Worm (Caenorhabditis elegans) whole organism, L2 larva: ENCODE measurements around the gene C01G6.9.
A peak's percentile ranks its signal among the peaks of the same experiment; 100 is the strongest.

Experiments
- C34F6.9 ChIP-seq: fragments of 150-350 bp; optimal IDR thresholded peaks from 2 replicates; lab custom pipeline; 2014; ENCODE audit warnings: missing biosample characterization, missing genetic modification characterization
- F13H6.1 ChIP-seq: sonication (generic microtip); optimal IDR thresholded peaks from 2 replicates; lab custom pipeline; 2016; ENCODE audit warnings: missing genetic modification characterization, missing compliant biosample characterization
- Y55F3AM.14 ChIP-seq: fragments of 200-800 bp; sonication (Bioruptor generic); optimal IDR thresholded peaks from 2 replicates; lab custom pipeline; 2018; ENCODE audit warnings: mild to moderate bottlenecking, missing genetic modification characterization, missing compliant biosample characterization
- ZK546.5 ChIP-seq: sonication (generic microtip); optimal IDR thresholded peaks from 2 replicates; lab custom pipeline; 2017; ENCODE audit warnings: missing biosample characterization, missing genetic modification characterization
- ama-1 ChIP-seq: fragments of 150-350 bp; optimal IDR thresholded peaks from 2 replicates; lab custom pipeline; 2018; ENCODE audit warnings: inconsistent platforms
- ceh-16 ChIP-seq: fragments of 150-350 bp; optimal IDR thresholded peaks from 2 replicates; lab custom pipeline; 2014; ENCODE audit warnings: missing biosample characterization, missing genetic modification characterization
- crh-2 ChIP-seq: sonication (generic microtip); optimal IDR thresholded peaks from 2 replicates; lab custom pipeline; 2017; ENCODE audit warnings: missing biosample characterization, missing genetic modification characterization
- dmd-4 ChIP-seq: sonication (generic microtip); optimal IDR thresholded peaks from 2 replicates; lab custom pipeline; 2017; ENCODE audit warnings: missing biosample characterization, missing genetic modification characterization
- egl-27 ChIP-seq: sonication (generic microtip); optimal IDR thresholded peaks from 3 replicates; lab custom pipeline; 2017; ENCODE audit warnings: missing biosample characterization, missing genetic modification reagents, missing genetic modification characterization
- elt-1 ChIP-seq: fragments of 150-350 bp; optimal IDR thresholded peaks from 2 replicates; lab custom pipeline; 2014; ENCODE audit warnings: missing biosample characterization, missing genetic modification characterization
- elt-3 ChIP-seq: sonication (generic microtip); optimal IDR thresholded peaks from 2 replicates; lab custom pipeline; 2017; ENCODE audit warnings: missing biosample characterization, missing genetic modification characterization
- fos-1 ChIP-seq: fragments of 150-350 bp; optimal IDR thresholded peaks from 2 replicates; lab custom pipeline; 2014; ENCODE audit warnings: missing biosample characterization, missing genetic modification characterization
- gmeb-1 ChIP-seq: fragments of 150-350 bp; optimal IDR thresholded peaks from 2 replicates; lab custom pipeline; 2014; ENCODE audit warnings: missing biosample characterization, missing genetic modification characterization
- lin-11 ChIP-seq: fragments of 150-350 bp; sonication (generic microtip); optimal IDR thresholded peaks from 2 replicates; lab custom pipeline; 2014; ENCODE audit warnings: missing biosample characterization, missing genetic modification characterization, inconsistent platforms, mixed read lengths
- lin-13 ChIP-seq: fragments of 150-350 bp; optimal IDR thresholded peaks from 2 replicates; lab custom pipeline; 2014; ENCODE audit warnings: missing biosample characterization, missing genetic modification reagents, missing genetic modification characterization
- lsy-2 ChIP-seq, 2 experiments: fragments of 150-350 bp in 1 of 2; sonication (generic microtip) in 1 of 2; optimal IDR thresholded peaks; 2 replicates each; lab custom pipeline; 2014 to 2017; ENCODE audit warnings: missing biosample characterization in 2 of 2, missing genetic modification characterization in 2 of 2
- mab-5 ChIP-seq: fragments of 150-350 bp; optimal IDR thresholded peaks from 2 replicates; lab custom pipeline; 2014; ENCODE audit warnings: missing biosample characterization, missing genetic modification characterization
- mdl-1 ChIP-seq, 2 experiments: fragments of 150-350 bp in 1 of 2; sonication (generic microtip) in 1 of 2; optimal IDR thresholded peaks; 2 replicates each; lab custom pipeline; 2017; ENCODE audit warnings: missing biosample characterization in 2 of 2, missing genetic modification characterization in 2 of 2
- nhr-10 ChIP-seq: sonication (generic microtip); optimal IDR thresholded peaks from 2 replicates; lab custom pipeline; 2017; ENCODE audit warnings: missing biosample characterization, missing genetic modification characterization
- nhr-11 ChIP-seq: fragments of 150-350 bp; optimal IDR thresholded peaks from 2 replicates; lab custom pipeline; 2014; ENCODE audit warnings: missing biosample characterization, missing genetic modification characterization
- nhr-12 ChIP-seq: fragments of 150-350 bp; optimal IDR thresholded peaks from 2 replicates; lab custom pipeline; 2014; ENCODE audit warnings: missing biosample characterization, missing genetic modification characterization
- nhr-129 ChIP-seq: fragments of 150-350 bp; optimal IDR thresholded peaks from 2 replicates; lab custom pipeline; 2014; ENCODE audit warnings: missing biosample characterization, missing genetic modification characterization
- nhr-21 ChIP-seq: fragments of 150-350 bp; optimal IDR thresholded peaks from 2 replicates; lab custom pipeline; 2014; ENCODE audit warnings: missing biosample characterization, missing genetic modification characterization
- nhr-23 ChIP-seq: fragments of 150-350 bp; optimal IDR thresholded peaks from 2 replicates; lab custom pipeline; 2014; ENCODE audit warnings: missing biosample characterization, missing genetic modification reagents, missing genetic modification characterization
- nhr-6 ChIP-seq: fragments of 150-350 bp; optimal IDR thresholded peaks from 2 replicates; lab custom pipeline; 2014; ENCODE audit warnings: missing biosample characterization, missing genetic modification characterization
- nhr-77 ChIP-seq: fragments of 150-350 bp; optimal IDR thresholded peaks from 2 replicates; lab custom pipeline; 2014; ENCODE audit warnings: missing biosample characterization, missing genetic modification characterization
- peb-1 ChIP-seq: fragments of 150-350 bp; optimal IDR thresholded peaks from 2 replicates; lab custom pipeline; 2014; ENCODE audit warnings: missing biosample characterization, missing genetic modification characterization
- sma-9 ChIP-seq, 2 experiments: fragments of 150-350 bp in 1 of 2; sonication (generic microtip) in 1 of 2; optimal IDR thresholded peaks; 2 replicates each; lab custom pipeline; 2014 to 2016; ENCODE audit warnings: missing genetic modification characterization in 2 of 2, mild to moderate bottlenecking in 1 of 2, missing biosample characterization in 1 of 2, missing compliant biosample characterization in 1 of 2, missing genetic modification reagents in 1 of 2, moderate library complexity in 1 of 2
- snpc-4 ChIP-seq: fragments of 150-350 bp; optimal IDR thresholded peaks from 2 replicates; lab custom pipeline; 2014; ENCODE audit warnings: missing biosample characterization, missing genetic modification characterization
- unc-55 ChIP-seq: fragments of 150-350 bp; sonication (generic microtip); optimal IDR thresholded peaks from 3 replicates; lab custom pipeline; 2014; ENCODE audit warnings: missing biosample characterization, missing genetic modification reagents, missing genetic modification characterization
- ztf-1 ChIP-seq: fragments of 200-800 bp; sonication (Bioruptor generic); conservative IDR thresholded peaks from 2 replicates; pipeline ENCODE4 v1.3.6; 2022; ENCODE audit warnings: missing genetic modification characterization, missing compliant biosample characterization
- ztf-11 ChIP-seq: sonication (generic microtip); optimal IDR thresholded peaks from 2 replicates; lab custom pipeline; 2017; ENCODE audit warnings: missing biosample characterization, missing genetic modification characterization
- ztf-4 ChIP-seq: fragments of 150-350 bp; optimal IDR thresholded peaks from 2 replicates; lab custom pipeline; 2014; ENCODE audit warnings: missing biosample characterization, missing genetic modification characterization

Gene C01G6.9

DNA sequence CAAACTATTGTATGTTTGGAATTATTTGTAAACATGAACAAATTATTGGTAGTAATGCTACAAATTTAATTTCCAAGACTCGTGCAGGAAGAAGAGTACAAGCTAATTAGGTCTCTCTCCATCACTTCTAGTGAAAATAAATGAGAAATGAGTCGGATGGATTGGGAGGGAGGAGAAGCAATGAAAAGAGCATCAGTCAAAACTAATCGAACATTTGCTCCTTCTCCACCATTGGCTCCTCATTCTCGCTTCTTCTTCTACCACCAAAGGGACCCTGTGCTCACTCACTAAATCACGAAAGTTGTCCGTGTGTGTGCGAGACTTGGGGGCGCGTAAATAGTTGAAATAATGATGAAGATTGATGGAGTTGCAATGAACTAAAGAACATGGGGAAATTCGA lies 11.2 kb upstream of the C01G6.9 start (continued):
- TF ChIP-seq ZK546.5 (tag; lab: Kevin White, UChicago) (no peak), ztf-11 (tag; lab: Kevin White, UChicago) (no peak), ceh-16 (tag; lab: Kevin White, UChicago) (no peak), ztf-4 (tag; lab: Kevin White, UChicago) (peak; percentile 23), nhr-23 (no peak), nhr-12 (no peak), lin-13 (GFP tag; lab: Kevin White, UChicago) (no peak), ama-1 (lab: Kevin White, UChicago) (no peak), elt-1 (tag; lab: Kevin White, UChicago) (no peak), nhr-129 (tag; lab: Kevin White, UChicago) (peak; percentile 33), unc-55 (GFP tag; lab: Kevin White, UChicago) (peak; percentile 2), dmd-4 (tag; lab: Kevin White, UChicago) (no peak)

DNA sequence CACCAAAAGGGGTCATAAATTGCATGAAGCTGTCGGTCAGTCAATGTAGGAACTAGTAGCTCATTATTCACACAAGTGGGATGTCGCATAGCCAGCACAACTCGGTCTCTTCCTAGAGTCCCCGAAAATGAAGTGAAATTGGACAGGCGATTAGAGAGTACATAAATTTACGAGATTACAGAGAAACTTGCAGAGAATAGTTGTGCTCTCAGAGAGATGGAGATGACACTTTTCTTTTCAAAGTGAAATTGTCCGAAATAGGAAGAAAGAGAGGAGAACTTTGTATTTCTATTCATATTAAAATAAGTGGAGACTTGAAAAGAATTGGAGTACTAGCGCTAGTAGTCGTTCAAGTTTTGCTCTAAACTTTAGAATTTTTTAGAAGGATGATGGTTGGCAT lies 10.0 kb upstream of the C01G6.9 start:
- TF ChIP-seq sma-9 (GFP tag; optimal IDR thresholded peaks at IDR 0.05; lab: Kevin White, UChicago) (peak; percentile 32), sma-9 (tag; optimal IDR thresholded peaks at IDR 0.05; lab: Kevin White, UChicago) (no peak), gmeb-1 (tag; lab: Kevin White, UChicago) (no peak), lin-13 (GFP tag; lab: Kevin White, UChicago) (no peak), lsy-2 (tag; optimal IDR thresholded peaks at IDR 0.05; lab: Kevin White, UChicago) (peak in 1 of 2 experiments; percentile 15), nhr-6 (tag; lab: Kevin White, UChicago) (no peak), Y55F3AM.14 (no peak), lin-11 (tag; lab: Kevin White, UChicago) (no peak), unc-55 (GFP tag; lab: Kevin White, UChicago) (peak; percentile 48), fos-1 (no peak)
- TF ChIP-seq, all 48 proteins: peak for 3

DNA sequence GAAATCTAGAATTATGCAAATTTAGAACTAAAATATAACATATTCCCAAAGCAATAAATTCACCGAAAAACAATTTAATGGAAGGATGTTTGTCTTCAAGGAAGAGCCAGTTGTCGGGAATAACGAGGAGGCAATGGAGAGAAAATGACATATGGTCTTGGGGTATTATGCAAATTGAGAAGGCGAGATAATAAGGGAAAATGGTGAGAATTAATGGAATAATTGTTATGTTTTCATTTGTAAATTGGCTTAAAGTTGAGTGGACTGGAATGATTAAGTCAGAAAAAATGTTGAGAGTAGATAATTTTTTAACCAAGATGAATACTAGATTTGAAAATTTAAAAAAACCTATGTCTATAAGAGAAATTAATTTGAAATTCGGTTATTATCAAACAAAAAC lies 9.2 kb upstream of the C01G6.9 start:
- TF ChIP-seq elt-3 (tag; lab: Kevin White, UChicago): no peak
- TF ChIP-seq nhr-11 (tag; lab: Kevin White, UChicago): no peak
- no peak for TF ChIP-seq nhr-21 (tag; lab: Kevin White, UChicago)
- no peak for TF ChIP-seq Y55F3AM.14
- TF ChIP-seq ztf-1 (GFP tag; lab: Robert Waterston, UW): no peak
- no peak for TF ChIP-seq mdl-1 (tag; optimal IDR thresholded peaks at IDR 0.05; lab: Kevin White, UChicago)
- TF ChIP-seq crh-2 (tag; lab: Kevin White, UChicago): no peak

DNA sequence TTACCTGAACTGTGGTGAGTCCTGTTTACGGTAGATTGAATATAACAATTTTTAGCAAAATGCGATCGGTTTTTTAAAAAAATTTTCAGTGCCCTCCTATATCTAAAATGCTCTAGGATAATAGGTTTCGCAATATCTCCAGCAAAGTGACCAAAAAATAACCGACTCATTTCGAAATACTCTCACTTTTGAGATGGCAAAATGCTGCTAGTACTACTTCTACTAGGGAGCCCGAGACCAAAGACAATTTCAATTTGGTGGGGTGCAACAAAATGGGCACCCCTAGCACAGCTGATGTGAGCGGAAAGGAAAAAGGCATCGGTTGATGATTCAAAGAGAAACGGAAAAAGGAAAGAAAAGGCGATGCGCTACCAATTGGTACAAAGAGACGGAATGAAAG lies 7.9 kb upstream of the C01G6.9 start:
- TF ChIP-seq unc-55 (GFP tag; lab: Kevin White, UChicago) (peak; percentile 9), C34F6.9 (tag; lab: Kevin White, UChicago) (no peak)

DNA sequence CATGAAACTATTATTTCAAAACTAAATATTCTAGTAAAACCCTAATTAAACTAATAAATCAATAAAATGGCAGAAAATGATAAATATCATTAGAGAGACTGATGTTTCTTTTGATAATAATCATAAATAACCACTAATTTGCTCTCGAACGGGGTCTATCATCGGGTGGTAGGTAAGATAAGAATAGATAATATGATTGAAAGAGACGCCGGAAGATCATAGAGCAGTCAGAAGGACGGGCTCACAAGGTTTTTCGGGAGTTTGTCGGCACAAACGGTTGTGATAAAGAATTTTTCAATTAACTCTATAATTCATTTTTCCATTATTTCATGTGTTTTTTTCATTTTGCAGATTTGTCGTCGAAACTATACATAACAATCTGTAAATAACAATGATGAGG lies 5.4 kb upstream of the C01G6.9 start:
- TF ChIP-seq Y55F3AM.14 (no peak), F13H6.1 (peak; percentile 42), nhr-77 (tag; lab: Kevin White, UChicago) (no peak), nhr-10 (tag; lab: Kevin White, UChicago) (no peak), lin-13 (GFP tag; lab: Kevin White, UChicago) (no peak), fos-1 (peak; percentile 91), ztf-11 (tag; lab: Kevin White, UChicago) (no peak), crh-2 (tag; lab: Kevin White, UChicago) (peak; percentile 14), sma-9 (GFP tag; optimal IDR thresholded peaks at IDR 0.05; lab: Kevin White, UChicago) (peak; percentile 34), sma-9 (tag; optimal IDR thresholded peaks at IDR 0.05; lab: Kevin White, UChicago) (no peak), egl-27 (tag; lab: Kevin White, UChicago) (no peak)

DNA sequence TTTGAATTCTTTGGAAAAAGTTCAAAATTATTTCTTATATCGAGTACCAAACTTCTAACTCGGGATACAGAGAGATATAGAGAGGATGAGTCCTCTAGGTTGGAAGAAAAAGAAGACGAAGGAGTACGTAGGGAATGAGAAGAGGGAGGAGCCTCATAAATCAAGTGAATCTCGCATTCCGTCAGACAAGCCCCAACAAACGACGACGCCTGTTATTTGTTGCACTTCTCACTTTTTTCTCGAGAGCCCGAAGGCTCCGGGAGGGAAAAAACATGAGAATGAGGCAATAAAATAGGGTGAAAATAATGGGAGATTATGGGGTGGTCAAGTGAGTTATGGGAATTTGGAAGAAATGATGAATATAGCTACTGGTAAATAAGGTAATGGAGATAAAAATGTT lies 4.1 kb upstream of the C01G6.9 start:
- TF ChIP-seq nhr-129 (tag; lab: Kevin White, UChicago) (peak; percentile 25), sma-9 (GFP tag; optimal IDR thresholded peaks at IDR 0.05; lab: Kevin White, UChicago) (peak; percentile 23), sma-9 (tag; optimal IDR thresholded peaks at IDR 0.05; lab: Kevin White, UChicago) (no peak), unc-55 (GFP tag; lab: Kevin White, UChicago) (peak; percentile 23), lsy-2 (tag; optimal IDR thresholded peaks at IDR 0.05; lab: Kevin White, UChicago) (peak in 1 of 2 experiments; percentile 21), mab-5 (tag; lab: Kevin White, UChicago) (peak; percentile 93), ama-1 (lab: Kevin White, UChicago) (no peak), snpc-4 (no peak), peb-1 (tag; lab: Kevin White, UChicago) (no peak), F13H6.1 (peak; percentile 1)
